Fruit fly (Drosophila melanogaster): ENCODE data around the gene tko.

Gene tko

dm6 chrX:2396204-2396882 lies 47.4 kb downstream of the tko start (continued):
- no peak for TF ChIP-seq amos (GFP tag; IDR thresholded peaks at IDR 0.05; ENCODE audit: partially characterized antibody)
- no peak for TF ChIP-seq CG9932 (GFP tag; IDR thresholded peaks at IDR 0.05)
- no peak for TF ChIP-seq CG3281 (GFP tag; optimal IDR thresholded peaks at IDR 0.05)
- no peak for TF ChIP-seq slbo (GFP tag; IDR thresholded peaks at IDR 0.05)
- no peak for TF ChIP-seq NK7.1 (GFP tag; optimal IDR thresholded peaks at IDR 0.05)
- no peak for TF ChIP-seq zfh2 (GFP tag; optimal IDR thresholded peaks at IDR 0.05)
- TF ChIP-seq Xrp1 (GFP tag; IDR thresholded peaks at IDR 0.05): peak; percentile 72
- peak; percentile 14 for TF ChIP-seq CG9437 (GFP tag; optimal IDR thresholded peaks at IDR 0.05)
- no peak for TF ChIP-seq CG2129 (GFP tag; IDR thresholded peaks at IDR 0.05; ENCODE audit: partially characterized antibody)
- peak; percentile 87 for TF ChIP-seq sens (GFP tag)
- TF ChIP-seq tup (GFP tag; optimal IDR thresholded peaks at IDR 0.05): no peak
- no peak for TF ChIP-seq ap (GFP tag; IDR thresholded peaks at IDR 0.05)
- no peak for TF ChIP-seq jigr1 (GFP tag; IDR thresholded peaks at IDR 0.05)
- TF ChIP-seq Fer2 (tag; optimal IDR thresholded peaks at IDR 0.05): no peak
- no peak for TF ChIP-seq Nf-YC (tag; optimal IDR thresholded peaks at IDR 0.05)
- no peak for TF ChIP-seq HLH4C (GFP tag; IDR thresholded peaks at IDR 0.05; ENCODE audit: partially characterized antibody)
- no peak for TF ChIP-seq CG11398 (GFP tag; optimal IDR thresholded peaks at IDR 0.05)
- TF ChIP-seq CG17912 (GFP tag; optimal IDR thresholded peaks at IDR 0.05): no peak
- TF ChIP-seq CG2875 (GFP tag; optimal IDR thresholded peaks at IDR 0.05): peak; percentile 39
- no peak for TF ChIP-seq tgo (GFP tag; IDR thresholded peaks at IDR 0.05)
- TF ChIP-seq Hand (GFP tag; optimal IDR thresholded peaks at IDR 0.05): no peak
- TF ChIP-seq CG15073 (GFP tag; optimal IDR thresholded peaks at IDR 0.05): no peak
- no peak for TF ChIP-seq Neu2 (GFP tag; optimal IDR thresholded peaks at IDR 0.05; ENCODE audit: borderline replicate concordance)
- peak; percentile 1 for TF ChIP-seq ems (GFP tag; optimal IDR thresholded peaks at IDR 0.05)
- TF ChIP-seq Hr51 (GFP tag; optimal IDR thresholded peaks at IDR 0.05): peak in 1 of 2 experiments; percentile 62
- no peak for TF ChIP-seq MTF-1 (GFP tag; optimal IDR thresholded peaks at IDR 0.05; ENCODE audit: borderline replicate concordance)
- peak; percentile 47 for TF ChIP-seq CG9727 (GFP tag; optimal IDR thresholded peaks at IDR 0.05)
- TF ChIP-seq Rfx (GFP tag; IDR thresholded peaks at IDR 0.05): no peak
- TF ChIP-seq CG13624 (GFP tag; optimal IDR thresholded peaks at IDR 0.05): no peak
- TF ChIP-seq jing (GFP tag; optimal IDR thresholded peaks at IDR 0.05): no peak
- no peak for TF ChIP-seq Dbx (GFP tag; IDR thresholded peaks at IDR 0.05)
- TF ChIP-seq repo (GFP tag; optimal IDR thresholded peaks at IDR 0.05): no peak
- peak; percentile 77 for TF ChIP-seq nmo (GFP tag; optimal IDR thresholded peaks at IDR 0.05)
- no peak for TF ChIP-seq CG3995 (GFP tag; optimal IDR thresholded peaks at IDR 0.05)
- no peak for TF ChIP-seq D (optimal IDR thresholded peaks at IDR 0.05)
- peak; percentile 39 for TF ChIP-seq D (GFP tag; optimal IDR thresholded peaks at IDR 0.05)
- TF ChIP-seq tx (GFP tag; optimal IDR thresholded peaks at IDR 0.05): no peak
- TF ChIP-seq CG8359 (GFP tag; optimal IDR thresholded peaks at IDR 0.05; ENCODE audit: borderline replicate concordance): peak; percentile 49
- TF ChIP-seq Awh (GFP tag; IDR thresholded peaks at IDR 0.05): 0 out of 2 replicates have a peak, but pooled peaks have one; percentile 49
- TF ChIP-seq zen2 (GFP tag; IDR thresholded peaks at IDR 0.05; ENCODE audit: partially characterized antibody): no peak
- TF ChIP-seq fd3F (GFP tag; optimal IDR thresholded peaks at IDR 0.05): no peak
- no peak for TF ChIP-seq hkb (optimal IDR thresholded peaks at IDR 0.05)
- peak; percentile 32; the same call in 1 of the 2 replicates for TF ChIP-seq hkb (GFP tag; IDR thresholded peaks at IDR 0.05)
- peak in 1 of 2 experiments; percentile 73 for TF ChIP-seq bsh (GFP tag; optimal IDR thresholded peaks at IDR 0.05)
- TF ChIP-seq NFAT (GFP tag; IDR thresholded peaks at IDR 0.05): no peak
- TF ChIP-seq CG31365 (tag; optimal IDR thresholded peaks at IDR 0.05): no peak
- no peak for TF ChIP-seq CG11247 (GFP tag; IDR thresholded peaks at IDR 0.05)
- no peak for TF ChIP-seq chinmo (GFP tag; IDR thresholded peaks at IDR 0.05; ENCODE audit: partially characterized antibody)
- TF ChIP-seq MBD-R2 (GFP tag; IDR thresholded peaks at IDR 0.05): no peak
- TF ChIP-seq sim (GFP tag; IDR thresholded peaks at IDR 0.05): no peak
